Fruit fly (Drosophila melanogaster) whole organism, prepupa: ENCODE measurements around the gene Gycbeta100B.

Experiments
- Blimp-1 ChIP-seq: fragments of 200-800 bp; sonication (Bioruptor generic); optimal IDR thresholded peaks from 3 replicates; lab custom pipeline; 2017; ENCODE audit warnings: missing biosample characterization, missing genetic modification characterization, mild to moderate bottlenecking, moderate library complexity, missing genetic modification reagents
- CG10669 ChIP-seq: fragments of 200-800 bp; sonication (Bioruptor generic); optimal IDR thresholded peaks from 3 replicates; lab custom pipeline; 2018; ENCODE audit warnings: missing biosample characterization, mild to moderate bottlenecking, missing genetic modification characterization, moderate library complexity
- CG15336 ChIP-seq: fragments of 200-800 bp; sonication (Bioruptor generic); IDR thresholded peaks from 2 replicates; pipeline ENCODE4 v1.3.6; 2022; ENCODE audit warnings: missing biosample characterization, missing genetic modification characterization
- CG1621 ChIP-seq: fragments of 200-800 bp; sonication (Bioruptor generic); optimal IDR thresholded peaks from 3 replicates; lab custom pipeline; 2018; ENCODE audit warnings: missing biosample characterization, mild to moderate bottlenecking, missing genetic modification characterization
- CG3032 ChIP-seq: fragments of 200-800 bp; optimal IDR thresholded peaks from 2 replicates; lab custom pipeline; 2019; ENCODE audit warnings: missing biosample characterization, mild to moderate bottlenecking, missing genetic modification characterization, moderate library complexity
- CG32006 ChIP-seq: fragments of 200-800 bp; sonication (Bioruptor generic); optimal IDR thresholded peaks from 3 replicates; lab custom pipeline; 2017; ENCODE audit warnings: missing biosample characterization, mild to moderate bottlenecking, missing genetic modification characterization
- CG34406 ChIP-seq: fragments of 200-800 bp; sonication (Bioruptor generic); optimal IDR thresholded peaks from 3 replicates; lab custom pipeline; 2016; ENCODE audit warnings: missing biosample characterization, missing genetic modification characterization
- CG6163 ChIP-seq: fragments of 200-800 bp; sonication (Bioruptor generic); IDR thresholded peaks from 3 replicates; pipeline ENCODE4 v1.3.6; 2022; ENCODE audit warnings: missing biosample characterization, missing genetic modification characterization
- CG6792 ChIP-seq: fragments of 200-800 bp; sonication (Bioruptor generic); optimal IDR thresholded peaks from 3 replicates; lab custom pipeline; 2016; ENCODE audit warnings: missing biosample characterization, missing genetic modification characterization
- CG6808 ChIP-seq: fragments of 200-800 bp; sonication (Bioruptor generic); optimal IDR thresholded peaks from 3 replicates; lab custom pipeline; 2017; ENCODE audit warnings: missing biosample characterization, missing genetic modification characterization, mild to moderate bottlenecking, moderate library complexity, missing genetic modification reagents
- CG7368 ChIP-seq: fragments of 200-800 bp; sonication (Bioruptor generic); optimal IDR thresholded peaks from 3 replicates; lab custom pipeline; 2016; ENCODE audit warnings: missing biosample characterization, missing genetic modification characterization
- CG9139 ChIP-seq: fragments of 200-800 bp; sonication (Bioruptor generic); optimal IDR thresholded peaks from 3 replicates; lab custom pipeline; 2017; ENCODE audit warnings: missing biosample characterization, mild to moderate bottlenecking, missing genetic modification characterization
- Eip78C ChIP-seq: fragments of 200-800 bp; sonication (Bioruptor generic); peaks from one replicate; lab custom pipeline; 2016; ENCODE audit warnings: missing biosample characterization, missing genetic modification characterization
- Eip93F ChIP-seq: fragments of 200-800 bp; sonication (Bioruptor generic); optimal IDR thresholded peaks from 2 replicates; lab custom pipeline; 2016; ENCODE audit warnings: missing biosample characterization, mild to moderate bottlenecking, missing genetic modification characterization
- Ets96B ChIP-seq: fragments of 200-800 bp; optimal IDR thresholded peaks from 2 replicates; lab custom pipeline; 2019; ENCODE audit warnings: missing biosample characterization, mild to moderate bottlenecking, missing genetic modification characterization, moderate library complexity
- Gug ChIP-seq: fragments of 200-800 bp; sonication (Bioruptor generic); IDR thresholded peaks from 2 replicates; pipeline ENCODE4 v1.3.6; 2022; ENCODE audit warnings: missing biosample characterization, missing genetic modification characterization
- Hr38 ChIP-seq: sonication (Bioruptor generic); optimal IDR thresholded peaks from 2 replicates; lab custom pipeline; 2016; ENCODE audit warnings: missing biosample characterization, missing genetic modification characterization
- Hr4 ChIP-seq: fragments of 200-800 bp; sonication (Bioruptor generic); optimal IDR thresholded peaks from 3 replicates; lab custom pipeline; 2016; ENCODE audit warnings: missing biosample characterization, missing genetic modification characterization
- OdsH ChIP-seq: fragments of 200-800 bp; sonication (Bioruptor generic); optimal IDR thresholded peaks from 3 replicates; lab custom pipeline; 2016; ENCODE audit warnings: missing biosample characterization, missing genetic modification characterization
- Sox102F ChIP-seq: fragments of 200-800 bp; sonication (Bioruptor generic); optimal IDR thresholded peaks from 2 replicates; lab custom pipeline; 2016; ENCODE audit warnings: missing biosample characterization, mild to moderate bottlenecking, missing genetic modification characterization
- Sox14 ChIP-seq: fragments of 200-800 bp; sonication (Bioruptor generic); optimal IDR thresholded peaks from 3 replicates; lab custom pipeline; 2016; ENCODE audit warnings: missing biosample characterization, missing genetic modification characterization
- Sox15 ChIP-seq: fragments of 200-800 bp; sonication (Bioruptor generic); optimal IDR thresholded peaks from 3 replicates; lab custom pipeline; 2016; ENCODE audit warnings: missing biosample characterization, missing genetic modification characterization
- dac ChIP-seq: fragments of 200-800 bp; sonication (Bioruptor generic); optimal IDR thresholded peaks from 2 replicates; lab custom pipeline; 2017; ENCODE audit warnings: missing biosample characterization, mild to moderate bottlenecking, missing genetic modification characterization
- dsx ChIP-seq: fragments of 200-800 bp; optimal IDR thresholded peaks from 3 replicates; lab custom pipeline; 2019; ENCODE audit warnings: missing biosample characterization, mild to moderate bottlenecking, missing genetic modification characterization, moderate library complexity; ENCODE audit not compliant: poor library complexity, severe bottlenecking
- eg ChIP-seq: fragments of 200-800 bp; sonication (Bioruptor generic); IDR thresholded peaks from 3 replicates; pipeline ENCODE4 v1.3.6; 2022; ENCODE audit warnings: missing biosample characterization, missing genetic modification characterization
- fd85E ChIP-seq: fragments of 200-800 bp; sonication (Bioruptor generic); optimal IDR thresholded peaks from 3 replicates; lab custom pipeline; 2016; ENCODE audit warnings: missing biosample characterization, missing genetic modification characterization
- fkh ChIP-seq: fragments of 200-800 bp; sonication (Bioruptor generic); optimal IDR thresholded peaks from 3 replicates; lab custom pipeline; 2017; ENCODE audit warnings: missing biosample characterization, mild to moderate bottlenecking, missing genetic modification characterization, moderate library complexity
- pdm3 ChIP-seq: fragments of 200-800 bp; sonication (Bioruptor generic); optimal IDR thresholded peaks from 3 replicates; lab custom pipeline; 2016; ENCODE audit warnings: missing biosample characterization, missing genetic modification characterization
- salr ChIP-seq, 2 experiments: fragments of 200-800 bp; sonication (Bioruptor generic); optimal IDR thresholded peaks; 3 replicates each; lab custom pipeline; 2016 to 2018; ENCODE audit warnings: missing biosample characterization in 2 of 2, missing genetic modification characterization in 2 of 2, mild to moderate bottlenecking in 1 of 2
- spab ChIP-seq: fragments of 200-800 bp; sonication (Bioruptor generic); optimal IDR thresholded peaks from 2 replicates; lab custom pipeline; 2017; ENCODE audit warnings: missing biosample characterization, mild to moderate bottlenecking, missing genetic modification characterization, missing genetic modification reagents
- ss ChIP-seq, 2 experiments: fragments of 200-800 bp; sonication (Bioruptor generic); optimal IDR thresholded peaks; 2 replicates in 1 of 2; 3 replicates in 1 of 2; lab custom pipeline; 2017 to 2018; ENCODE audit warnings: mild to moderate bottlenecking in 2 of 2, missing biosample characterization in 2 of 2, missing genetic modification characterization in 2 of 2, moderate library complexity in 1 of 2
- topi ChIP-seq: fragments of 200-800 bp; sonication (Bioruptor generic); optimal IDR thresholded peaks from 3 replicates; lab custom pipeline; 2016; ENCODE audit warnings: missing biosample characterization, missing genetic modification characterization
- vri ChIP-seq: fragments of 200-800 bp; sonication (Bioruptor generic); optimal IDR thresholded peaks from 3 replicates; lab custom pipeline; 2016; ENCODE audit warnings: missing biosample characterization, mild to moderate bottlenecking, missing genetic modification characterization

Gene Gycbeta100B

DNA sequence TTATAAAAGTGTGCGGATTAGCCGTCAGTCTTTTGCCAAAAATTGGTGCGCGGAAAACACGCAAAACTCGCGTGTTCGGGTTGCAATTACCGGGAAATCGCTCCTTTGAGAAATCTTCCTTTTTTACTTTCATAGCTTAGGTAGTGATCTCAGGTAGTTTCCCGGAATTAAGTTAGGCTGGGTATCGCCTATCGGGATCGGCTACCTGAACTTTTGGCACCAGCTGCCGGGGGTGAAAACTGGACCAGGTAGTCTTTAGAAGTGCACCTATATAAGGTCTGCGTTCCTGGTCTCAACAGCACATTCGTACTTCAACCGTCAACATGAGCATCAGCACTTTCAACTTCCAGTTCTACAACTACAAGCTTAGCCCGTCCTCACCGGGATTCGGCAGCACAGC is 58.9 kb downstream of the Gycbeta100B start, which contains the start of gene bnk:
bnk (plus strand) TSS at position 301 of the 400 bp plus-strand sequence.
- TF ChIP-seq Hr4 (no peak), ss (GFP tag; optimal IDR thresholded peaks at IDR 0.05; lab: Kevin White, UChicago) (no peak), topi (GFP tag; lab: Kevin White, UChicago) (no peak), Ets96B (tag; lab: Kevin White, UChicago) (no peak), CG9139 (GFP tag; lab: Kevin White, UChicago) (no peak), Sox14 (GFP tag; lab: Kevin White, UChicago) (no peak), Sox102F (GFP tag; lab: Kevin White, UChicago) (no peak), eg (GFP tag; lab: Robert Waterston, UW) (no peak), CG32006 (GFP tag; lab: Kevin White, UChicago) (no peak), spab (GFP tag; lab: Kevin White, UChicago) (no peak), CG7368 (GFP tag; lab: Kevin White, UChicago) (no peak), CG6163 (no peak), salr (GFP tag; optimal IDR thresholded peaks at IDR 0.05; lab: Kevin White, UChicago) (no peak), dac (GFP tag; lab: Kevin White, UChicago) (no peak), pdm3 (GFP tag; lab: Kevin White, UChicago) (no peak), Gug (GFP tag; lab: Robert Waterston, UW) (no peak), CG1621 (tag; lab: Kevin White, UChicago) (no peak)

DNA sequence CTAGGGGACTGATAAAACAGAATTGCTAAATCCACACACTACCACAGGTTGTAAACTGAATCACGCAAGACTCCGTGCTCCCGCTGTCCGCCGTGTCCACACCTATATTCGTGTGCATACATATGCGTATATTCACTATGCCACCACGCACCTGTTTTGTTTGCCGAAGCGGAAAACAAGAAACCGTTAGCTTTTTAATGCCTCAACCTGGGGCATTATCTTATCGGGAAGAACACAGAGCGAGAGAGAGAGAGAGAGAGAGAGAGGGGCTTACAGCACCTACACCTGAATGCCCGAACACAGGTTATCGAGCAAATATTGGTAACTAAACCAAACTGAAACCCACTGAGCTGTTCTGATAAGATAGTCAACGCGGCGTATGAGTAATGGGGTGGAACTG is 60.4 kb downstream of the Gycbeta100B start:
- TF ChIP-seq fd85E (GFP tag; lab: Kevin White, UChicago): no peak
- no peak for TF ChIP-seq Blimp-1
- TF ChIP-seq CG15336 (GFP tag; lab: Robert Waterston, UW): no peak
- no peak for TF ChIP-seq Sox15 (GFP tag; lab: Kevin White, UChicago)
- no peak for TF ChIP-seq salr (GFP tag; optimal IDR thresholded peaks at IDR 0.05; lab: Kevin White, UChicago)
- no peak for TF ChIP-seq CG6808 (GFP tag; lab: Kevin White, UChicago)
- TF ChIP-seq dsx (GFP tag; lab: Kevin White, UChicago): no peak
- TF ChIP-seq CG32006 (GFP tag; lab: Kevin White, UChicago): no peak
- TF ChIP-seq vri (GFP tag; lab: Kevin White, UChicago): peak; percentile 63
- TF ChIP-seq fkh: peak; percentile 67
- no peak for TF ChIP-seq CG3032
- TF ChIP-seq Eip93F (GFP tag; lab: Kevin White, UChicago): peak; percentile 16
- no peak for TF ChIP-seq Hr38 (GFP tag; lab: Kevin White, UChicago)
- no peak for TF ChIP-seq CG10669
- TF ChIP-seq Eip78C (GFP tag; lab: Kevin White, UChicago): peak; percentile 18
- no peak for TF ChIP-seq CG34406
- TF ChIP-seq pdm3 (GFP tag; lab: Kevin White, UChicago): no peak
- no peak for TF ChIP-seq CG6792 (GFP tag; lab: Kevin White, UChicago)

DNA sequence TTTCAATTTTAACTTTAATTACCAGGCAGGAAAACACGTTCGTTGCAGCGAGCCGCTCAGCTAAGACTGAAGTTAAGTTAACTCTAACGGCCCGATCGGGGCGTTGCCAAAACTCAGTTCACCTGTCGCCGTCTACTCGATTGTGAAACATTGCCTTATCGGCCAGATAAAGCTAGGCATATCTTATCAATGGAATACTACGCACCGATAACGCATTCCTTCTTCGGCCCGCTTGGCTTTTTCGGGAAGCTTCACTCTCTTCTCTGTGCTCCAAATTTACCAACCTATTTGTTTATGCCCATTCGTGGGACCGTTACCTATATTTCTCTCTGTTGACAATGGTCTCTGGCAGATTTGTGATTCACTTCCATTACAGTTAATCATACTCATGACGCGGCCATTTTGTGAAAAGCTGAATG is 61.5 kb downstream of the Gycbeta100B start, which contains the start of gene mesh:
mesh (minus strand) TSS at position 68 of the 419 bp plus-strand sequence.
- no peak for TF ChIP-seq OdsH
- TF ChIP-seq CG34406: no peak
- TF ChIP-seq fkh: peak; percentile 67
- peak; percentile 61 for TF ChIP-seq Eip93F (GFP tag; lab: Kevin White, UChicago)
- TF ChIP-seq vri (GFP tag; lab: Kevin White, UChicago): peak; percentile 89

DNA sequence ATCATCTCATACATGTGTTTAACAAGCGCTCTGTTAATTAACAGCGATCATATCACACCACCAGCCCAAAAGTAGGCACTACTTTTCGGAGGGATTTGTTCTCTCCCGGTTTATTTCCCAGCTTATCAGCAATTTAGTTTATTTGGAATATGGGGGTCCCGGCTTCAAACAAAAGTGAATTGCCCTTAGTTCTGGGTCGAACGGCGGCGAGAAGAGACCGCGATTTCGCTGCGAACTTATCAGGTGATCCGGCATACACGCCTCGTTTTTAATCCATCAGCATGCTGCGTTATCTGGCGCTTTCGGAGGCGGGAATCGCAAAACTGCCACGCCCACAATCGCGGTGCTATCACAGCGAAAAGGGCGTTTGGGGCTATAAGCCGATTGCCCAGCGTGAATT is 62.5 kb downstream of the Gycbeta100B start, which contains the start of gene CG1544:
CG1544 (plus strand) TSS at position 186 of the 400 bp plus-strand sequence.
- TF ChIP-seq spab (GFP tag; lab: Kevin White, UChicago) (no peak), fkh (peak; percentile 10), Blimp-1 (peak; percentile 3), Gug (GFP tag; lab: Robert Waterston, UW) (0 out of 2 replicates have a peak, but pooled peaks have one; percentile 31), Eip78C (GFP tag; lab: Kevin White, UChicago) (peak; percentile 51)
- TF ChIP-seq, all 60 proteins: peak for 4
